Fruit fly (Drosophila melanogaster): ENCODE data around the gene CG9917.

Gene CG9917

dm6 chrX:16303636-16304035 lies 19.4 kb downstream of the CG9917 start, which contains the start of gene CG3679 (continued):
- peak; percentile 60; the same call in 2 of the 3 replicates for TF ChIP-seq knrl (GFP tag; IDR thresholded peaks at IDR 0.05; ENCODE audit: partially characterized antibody)
- no peak for TF ChIP-seq Optix (GFP tag; IDR thresholded peaks at IDR 0.05)
- TF ChIP-seq gce (GFP tag; IDR thresholded peaks at IDR 0.05), result no peak
- peak; percentile 60 for TF ChIP-seq row (GFP tag; IDR thresholded peaks at IDR 0.05)
- peak; percentile 65; the same call in 1 of the 3 replicates for TF ChIP-seq mld (GFP tag; IDR thresholded peaks at IDR 0.05; ENCODE audit: partially characterized antibody)
- TF ChIP-seq CG34224 (GFP tag; IDR thresholded peaks at IDR 0.05; ENCODE audit: partially characterized antibody), result peak; percentile 66
- TF ChIP-seq pzg (GFP tag; optimal IDR thresholded peaks at IDR 0.05), result peak; percentile 38
- TF ChIP-seq Poxn (GFP tag; IDR thresholded peaks at IDR 0.05), result no peak
- TF ChIP-seq crol (GFP tag; IDR thresholded peaks at IDR 0.05), result no peak
- no peak for TF ChIP-seq C15 (GFP tag; IDR thresholded peaks at IDR 0.05)
- 0 out of 4 replicates have a peak, but pooled peaks have one; percentile 39 for TF ChIP-seq chinmo (GFP tag; IDR thresholded peaks at IDR 0.05; ENCODE audit: partially characterized antibody)
- no peak for TF ChIP-seq CG6654 (GFP tag; optimal IDR thresholded peaks at IDR 0.05)

- no peak for TF ChIP-seq emc (GFP tag; optimal IDR thresholded peaks at IDR 0.05)
- no peak for TF ChIP-seq CG14710 (tag; optimal IDR thresholded peaks at IDR 0.05)
- no peak for TF ChIP-seq CG8089 (GFP tag; optimal IDR thresholded peaks at IDR 0.05)
- TF ChIP-seq Bteb2 (GFP tag; optimal IDR thresholded peaks at IDR 0.05), result no peak
These were observed 25.4 kb downstream of the CG9917 start, which contains the start of gene ERp44 for dm6 chrX:16297618-16298017. Gene ERp44 (minus strand): TSS chrX:16297718.

dm6 chrX:16296423-16297292 lies 26.4 kb downstream of the CG9917 start, which contains the start of gene CG3632:
Gene CG3632 (plus strand): TSS chrX:16296671.
- no peak for TF ChIP-seq sima (GFP tag; optimal IDR thresholded peaks at IDR 0.05)
- peak; percentile 18 for TF ChIP-seq CG3163 (GFP tag; optimal IDR thresholded peaks at IDR 0.05)
- TF ChIP-seq CG6854 (GFP tag; optimal IDR thresholded peaks at IDR 0.05), result no peak
- peak; percentile 40 for TF ChIP-seq maf-S (GFP tag; optimal IDR thresholded peaks at IDR 0.05)
- TF ChIP-seq chn (GFP tag; optimal IDR thresholded peaks at IDR 0.05), result peak; percentile 60
- peak; percentile 20 for TF ChIP-seq CG10654 (GFP tag; optimal IDR thresholded peaks at IDR 0.05)
- TF ChIP-seq dm (GFP tag; optimal IDR thresholded peaks at IDR 0.05), result peak; percentile 23
- peak; percentile 32 for TF ChIP-seq Dp (GFP tag; optimal IDR thresholded peaks at IDR 0.05)
- peak; percentile 85 for TF ChIP-seq YL-1 (GFP tag; optimal IDR thresholded peaks at IDR 0.05)
- peak; percentile 32 for TF ChIP-seq CG33213 (GFP tag; optimal IDR thresholded peaks at IDR 0.05)
- no peak for TF ChIP-seq Dip2 (GFP tag; IDR thresholded peaks at IDR 0.05)
- TF ChIP-seq fu2 (GFP tag; optimal IDR thresholded peaks at IDR 0.05), result peak; percentile 15
- TF ChIP-seq CG11723 (GFP tag; optimal IDR thresholded peaks at IDR 0.05), result no peak
- peak; percentile 67 for TF ChIP-seq CG17912 (GFP tag; optimal IDR thresholded peaks at IDR 0.05)
- peak; percentile 90 for TF ChIP-seq CG30020 (tag; optimal IDR thresholded peaks at IDR 0.05)
- no peak for TF ChIP-seq Spps (tag; optimal IDR thresholded peaks at IDR 0.05)
- TF ChIP-seq CG15514 (GFP tag; optimal IDR thresholded peaks at IDR 0.05), result peak; percentile 79
- no peak for TF ChIP-seq ara (GFP tag; IDR thresholded peaks at IDR 0.05)
- TF ChIP-seq nom (GFP tag; optimal IDR thresholded peaks at IDR 0.05), result no peak
- no peak for TF ChIP-seq insv (GFP tag; optimal IDR thresholded peaks at IDR 0.05)
- peak; percentile 77 for TF ChIP-seq CG1603 (tag; optimal IDR thresholded peaks at IDR 0.05)
- no peak for TF ChIP-seq tup (GFP tag; optimal IDR thresholded peaks at IDR 0.05)
- 0 out of 2 replicates have a peak, but pooled peaks have one; percentile 20 for TF ChIP-seq CG10366 (GFP tag; IDR thresholded peaks at IDR 0.05)
- TF ChIP-seq CG13624 (GFP tag; optimal IDR thresholded peaks at IDR 0.05), result peak; percentile 56
- TF ChIP-seq luna (GFP tag; optimal IDR thresholded peaks at IDR 0.05), result peak; percentile 16
- no peak for TF ChIP-seq CG8359 (GFP tag; optimal IDR thresholded peaks at IDR 0.05; ENCODE audit: borderline replicate concordance)
- peak; percentile 63 for TF ChIP-seq MESR4 (GFP tag; optimal IDR thresholded peaks at IDR 0.05)
- TF ChIP-seq Dref (GFP tag; IDR thresholded peaks at IDR 0.05), result peak; percentile 88
- peak; percentile 85 for TF ChIP-seq cg (GFP tag; optimal IDR thresholded peaks at IDR 0.05)
- TF ChIP-seq gfzf (GFP tag; optimal IDR thresholded peaks at IDR 0.05), result peak; percentile 21
